Worm (Caenorhabditis elegans): Measurements from ENCODE around the gene Y27F2A.9.

DNA sequence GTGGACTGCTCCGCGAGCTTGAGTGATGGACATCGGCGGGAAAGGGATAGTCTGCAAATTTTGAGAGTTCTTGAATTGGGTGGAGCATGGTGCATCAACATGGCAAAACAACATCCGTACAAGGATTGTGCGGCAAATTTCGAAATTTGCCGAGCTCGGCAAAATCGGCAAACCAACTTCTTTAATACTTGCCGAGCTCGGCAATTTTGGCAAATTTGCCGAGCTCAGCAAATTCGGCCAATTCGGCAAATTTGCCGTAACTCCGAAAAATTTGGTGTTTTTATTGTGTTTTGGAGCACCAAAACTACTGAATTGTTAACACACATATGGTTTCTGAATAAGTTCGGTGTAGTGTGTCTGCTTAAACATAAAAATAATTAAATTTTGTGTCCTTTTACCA is 21.4 kb downstream of the Y27F2A.9 start, which contains the start of gene fbxc-55:
- TF ChIP-seq pha-4 (tag; optimal IDR thresholded peaks at IDR 0.05) (no peak), hlh-1 (tag; optimal IDR thresholded peaks at IDR 0.05) (no peak), tbx-8 (GFP tag; optimal IDR thresholded peaks at IDR 0.05) (no peak), unc-62 (GFP tag; optimal IDR thresholded peaks at IDR 0.05) (no peak), nhr-12 (tag; optimal IDR thresholded peaks at IDR 0.05) (no peak), nhr-76 (tag; optimal IDR thresholded peaks at IDR 0.05) (no peak), lsy-2 (tag; optimal IDR thresholded peaks at IDR 0.05) (no peak), ztf-11 (tag; optimal IDR thresholded peaks at IDR 0.05) (no peak), mep-1 (tag; optimal IDR thresholded peaks at IDR 0.05) (no peak), unc-39 (tag; optimal IDR thresholded peaks at IDR 0.05) (no peak), bed-3 (GFP tag; optimal IDR thresholded peaks at IDR 0.05) (no peak), sem-2 (GFP tag; optimal IDR thresholded peaks at IDR 0.05) (no peak), elt-1 (tag; optimal IDR thresholded peaks at IDR 0.05; ENCODE audit: borderline replicate concordance, insufficient read depth) (no peak), mls-2 (tag; optimal IDR thresholded peaks at IDR 0.05) (no peak)
